Worm (Caenorhabditis elegans): ENCODE results near the gene ugt-10.

ce11 chrV:4884490-4884889 lies 15.4 kb downstream of the ugt-10 start, which contains the start of gene T19H12.12:
- TF ChIP-seq bed-1 (GFP tag; IDR thresholded peaks at IDR 0.05): no peak
- no peak for TF ChIP-seq nfya-1 (tag; optimal IDR thresholded peaks at IDR 0.05; ENCODE audit: borderline replicate concordance, insufficient read depth)
- no peak for TF ChIP-seq cebp-1 (GFP tag; IDR thresholded peaks at IDR 0.05)
- no peak for TF ChIP-seq cebp-1 (tag; optimal IDR thresholded peaks at IDR 0.05)
- no peak for TF ChIP-seq mxl-1 (tag; optimal IDR thresholded peaks at IDR 0.05)
- TF ChIP-seq hsf-1 (GFP tag; IDR thresholded peaks at IDR 0.05): no peak

Measured in whole organism, young adult.